Worm (Caenorhabditis elegans): ENCODE measurements around the gene ZC239.6.
"Not testable (repeated sequence)": the region's sequence is repeated elsewhere in the genome, so short reads cannot be mapped to it uniquely, and the experiment has no call there.

- TF ChIP-seq elt-2 (tag; optimal IDR thresholded peaks at IDR 0.05); fkh-6 (tag; optimal IDR thresholded peaks at IDR 0.05); ceh-24 (tag; optimal IDR thresholded peaks at IDR 0.05); C08G9.2 (tag; optimal IDR thresholded peaks at IDR 0.05); nhr-11 (tag; optimal IDR thresholded peaks at IDR 0.05); unc-3 (GFP tag; conservative IDR thresholded peaks at IDR 0.05); unc-3 (tag; optimal IDR thresholded peaks at IDR 0.05); ceh-9 (tag; optimal IDR thresholded peaks at IDR 0.05); tbx-2 (tag; optimal IDR thresholded peaks at IDR 0.05); ceh-14 (tag; optimal IDR thresholded peaks at IDR 0.05); T23F11.4 (GFP tag; optimal IDR thresholded peaks at IDR 0.05): not testable (repeated sequence)
Measured at ce11 chrII:3177663-3178062, 31.8 kb upstream of the ZC239.6 start, which contains the start of gene sri-40.

All from whole organism, late embryonic.